Worm (Caenorhabditis elegans): Measurements from ENCODE around the gene C09H10.9.

Gene C09H10.9

ce11 chrII:11097154-11097887 lies 6.9 kb upstream of the C09H10.9 start, which contains the start of the genes rpl-36.A and nuo-1:
Gene rpl-36.A, minus strand, starts transcription at chrII:11097204.
Gene nuo-1, plus strand, starts transcription at chrII:11097837.
- no peak for TF ChIP-seq nhr-120 (GFP tag; IDR thresholded peaks at IDR 0.05)
- no peak for TF ChIP-seq nhr-179 (tag; optimal IDR thresholded peaks at IDR 0.05)
- no peak for TF ChIP-seq Y53G8AR.9 (GFP tag; conservative IDR thresholded peaks at IDR 0.05)
- TF ChIP-seq F10E7.11 (tag; optimal IDR thresholded peaks at IDR 0.05): no peak
- TF ChIP-seq unc-62 (GFP tag; optimal IDR thresholded peaks at IDR 0.05): peak; percentile 9
- TF ChIP-seq hlh-12 (tag; optimal IDR thresholded peaks at IDR 0.05): no peak
- TF ChIP-seq hmg-1.2 (GFP tag; IDR thresholded peaks at IDR 0.05): peak; percentile 42; the same call in 1 of the 2 replicates
- peak; percentile 64 for TF ChIP-seq pha-4 (tag; optimal IDR thresholded peaks at IDR 0.05)
- TF ChIP-seq hmg-20 (GFP tag; IDR thresholded peaks at IDR 0.05): no peak
- no peak for TF ChIP-seq C17E4.6 (GFP tag; IDR thresholded peaks at IDR 0.05)
- no peak for TF ChIP-seq mel-28 (tag; optimal IDR thresholded peaks at IDR 0.05; ENCODE audit: borderline replicate concordance)
- TF ChIP-seq F39B2.1 (GFP tag; IDR thresholded peaks at IDR 0.05): no peak
- no peak for TF ChIP-seq sptf-2 (GFP tag; optimal IDR thresholded peaks at IDR 0.05)
- TF ChIP-seq ama-1 (optimal IDR thresholded peaks at IDR 0.05): no peak
- no peak for TF ChIP-seq ama-1 (GFP tag; optimal IDR thresholded peaks at IDR 0.05)
- TF ChIP-seq atf-7 (tag; optimal IDR thresholded peaks at IDR 0.05): no peak
- no peak for TF ChIP-seq ceh-79 (tag; optimal IDR thresholded peaks at IDR 0.05)
- TF ChIP-seq F52B5.7 (tag; optimal IDR thresholded peaks at IDR 0.05): no peak
- peak; percentile 89 for TF ChIP-seq lsl-1 (GFP tag; optimal IDR thresholded peaks at IDR 0.05)
- peak; percentile 73 for TF ChIP-seq lin-54 (GFP tag; optimal IDR thresholded peaks at IDR 0.05)
- no peak for TF ChIP-seq Y95B8A.8 (GFP tag; IDR thresholded peaks at IDR 0.05)
- no peak for TF ChIP-seq chd-7 (tag; optimal IDR thresholded peaks at IDR 0.05)
- 0 out of 2 replicates have a peak, but pooled peaks have one; percentile 19 for TF ChIP-seq rcor-1 (GFP tag; IDR thresholded peaks at IDR 0.05)
- TF ChIP-seq ceh-40 (GFP tag; IDR thresholded peaks at IDR 0.05): no peak
- no peak for TF ChIP-seq dpff-1 (tag; optimal IDR thresholded peaks at IDR 0.05)
- no peak for TF ChIP-seq C06A6.2 (GFP tag; conservative IDR thresholded peaks at IDR 0.05)
- TF ChIP-seq madf-8 (GFP tag; conservative IDR thresholded peaks at IDR 0.05): peak; percentile 55
- TF ChIP-seq B0261.1 (tag; optimal IDR thresholded peaks at IDR 0.05): no peak
- no peak for TF ChIP-seq mxl-1 (tag; optimal IDR thresholded peaks at IDR 0.05)
- peak; percentile 37 for TF ChIP-seq snpc-1.3 (tag; optimal IDR thresholded peaks at IDR 0.05; ENCODE audit: insufficient read depth)
- TF ChIP-seq tbx-9 (tag; optimal IDR thresholded peaks at IDR 0.05; ENCODE audit: borderline replicate concordance): no peak
- TF ChIP-seq ztf-3 (GFP tag; optimal IDR thresholded peaks at IDR 0.05): no peak
- TF ChIP-seq Y67H2A.10 (GFP tag; conservative IDR thresholded peaks at IDR 0.05): no peak
- TF ChIP-seq nhr-90 (tag; optimal IDR thresholded peaks at IDR 0.05): no peak
- TF ChIP-seq zim-3 (tag; optimal IDR thresholded peaks at IDR 0.05): no peak
- no peak for TF ChIP-seq attf-6 (GFP tag; IDR thresholded peaks at IDR 0.05)
- peak; percentile 13 for TF ChIP-seq efl-1 (GFP tag; optimal IDR thresholded peaks at IDR 0.05)
- TF ChIP-seq let-526 (GFP tag; IDR thresholded peaks at IDR 0.05): no peak
- no peak for TF ChIP-seq tlf-1 (GFP tag; optimal IDR thresholded peaks at IDR 0.05)
- TF ChIP-seq lin-26 (GFP tag; IDR thresholded peaks at IDR 0.05): no peak
- no peak for TF ChIP-seq akir-1 (GFP tag; optimal IDR thresholded peaks at IDR 0.05)
- TF ChIP-seq ztf-25 (GFP tag; IDR thresholded peaks at IDR 0.05): no peak
- TF ChIP-seq ztf-18 (tag; optimal IDR thresholded peaks at IDR 0.05): peak; percentile 32
- TF ChIP-seq F33H1.4 (GFP tag; IDR thresholded peaks at IDR 0.05): peak; percentile 95
- no peak for TF ChIP-seq fkh-3 (tag; optimal IDR thresholded peaks at IDR 0.05)
- no peak for TF ChIP-seq nfya-2 (GFP tag; IDR thresholded peaks at IDR 0.05)
- TF ChIP-seq lsy-27 (tag; optimal IDR thresholded peaks at IDR 0.05; ENCODE audit: borderline replicate concordance, insufficient read depth): no peak
- TF ChIP-seq T07F8.4 (tag; optimal IDR thresholded peaks at IDR 0.05): no peak
- 0 out of 2 replicates have a peak, but pooled peaks have one; percentile 10 for TF ChIP-seq nfyb-1 (GFP tag; IDR thresholded peaks at IDR 0.05)
